Fruit fly (Drosophila melanogaster) whole organism, embryonic: ENCODE measurements around the gene CG43755.

Experiments
- Awh ChIP-seq: fragments of 200-800 bp; sonication (Bioruptor generic); IDR thresholded peaks from 2 replicates; pipeline ENCODE4, ENCODE4 v1.3.6; 2022; ENCODE audit warnings: missing biosample characterization, missing genetic modification characterization
- CG1024 ChIP-seq: fragments of 200-800 bp; sonication (Bioruptor generic); IDR thresholded peaks from 2 replicates; pipeline ENCODE4 v1.3.6; 2022; ENCODE audit warnings: missing biosample characterization, missing genetic modification characterization
- CG11085 ChIP-seq: fragments of 200-800 bp; sonication (Bioruptor generic); IDR thresholded peaks from 2 replicates; pipeline ENCODE4 v1.3.6; 2022; ENCODE audit warnings: missing biosample characterization, missing genetic modification characterization
- CG13296 ChIP-seq: fragments of 200-800 bp; sonication (Bioruptor generic); optimal IDR thresholded peaks from 3 replicates; lab custom pipeline; 2018; ENCODE audit warnings: missing biosample characterization, mild to moderate bottlenecking, missing genetic modification characterization
- CG16863 ChIP-seq: fragments of 200-800 bp; sonication (Bioruptor generic); optimal IDR thresholded peaks from 3 replicates; lab custom pipeline; 2016; ENCODE audit warnings: missing biosample characterization, missing genetic modification characterization
- CG32767 ChIP-seq: fragments of 200-800 bp; sonication (Bioruptor generic); IDR thresholded peaks from 2 replicates; pipeline ENCODE4 v1.3.6; 2022; ENCODE audit warnings: missing biosample characterization, missing genetic modification characterization
- CG3838 ChIP-seq: fragments of 200-800 bp; sonication (Bioruptor generic); optimal IDR thresholded peaks from 3 replicates; lab custom pipeline; 2016; ENCODE audit warnings: missing biosample characterization, missing genetic modification characterization
- CG4282 ChIP-seq: fragments of 200-800 bp; sonication (Bioruptor generic); optimal IDR thresholded peaks from 2 replicates; lab custom pipeline; 2016; ENCODE audit warnings: missing biosample characterization, missing genetic modification characterization
- CG6654 ChIP-seq: fragments of 200-800 bp; sonication (Bioruptor generic); optimal IDR thresholded peaks from 2 replicates; lab custom pipeline; 2017; ENCODE audit warnings: missing biosample characterization, mild to moderate bottlenecking, missing genetic modification characterization
- CG7745 ChIP-seq: fragments of 200-800 bp; sonication (Bioruptor generic); optimal IDR thresholded peaks from 2 replicates; lab custom pipeline; 2018; ENCODE audit warnings: missing biosample characterization, mild to moderate bottlenecking, missing genetic modification characterization, moderate library complexity
- CG8765 ChIP-seq: fragments of 200-800 bp; sonication (Bioruptor generic); IDR thresholded peaks from 2 replicates; pipeline ENCODE4 v1.3.6; 2022; ENCODE audit warnings: missing biosample characterization, missing genetic modification characterization
- CG9215 ChIP-seq: fragments of 200-800 bp; sonication (Bioruptor generic); IDR thresholded peaks from 2 replicates; pipeline ENCODE4 v1.3.6; 2022; ENCODE audit warnings: missing biosample characterization, missing genetic modification characterization
- CkIIα-i1 ChIP-seq: fragments of 200-800 bp; sonication (Bioruptor generic); IDR thresholded peaks from 2 replicates; pipeline ENCODE4 v1.3.6; 2022; ENCODE audit warnings: missing biosample characterization, missing genetic modification characterization
- Dek ChIP-seq: fragments of 200-800 bp; sonication (Bioruptor generic); optimal IDR thresholded peaks from 3 replicates; lab custom pipeline; 2019; ENCODE audit warnings: missing biosample characterization, mild to moderate bottlenecking, missing genetic modification characterization, moderate library complexity
- Fer2 ChIP-seq: fragments of 200-800 bp; sonication (Bioruptor generic); optimal IDR thresholded peaks from 2 replicates; lab custom pipeline; 2018; ENCODE audit warnings: missing biosample characterization, mild to moderate bottlenecking, missing genetic modification characterization, moderate library complexity
- H15 ChIP-seq: fragments of 200-800 bp; sonication (Bioruptor generic); IDR thresholded peaks from 3 replicates; pipeline ENCODE4 v1.3.6; 2022; ENCODE audit warnings: missing biosample characterization, missing genetic modification characterization
- Hr78 ChIP-seq, 2 experiments: fragments of 200-800 bp in 1 of 2; fragments of >200 bp in 1 of 2; sonication (Bioruptor generic) in 1 of 2; optimal IDR thresholded peaks; 2 replicates each; lab custom pipeline; 2017 to 2019; ENCODE audit warnings: missing biosample characterization in 2 of 2, missing genetic modification characterization in 2 of 2, mild to moderate bottlenecking in 1 of 2, moderate library complexity in 1 of 2
- Lhr ChIP-seq: fragments of 200-800 bp; sonication (Bioruptor generic); optimal IDR thresholded peaks from 3 replicates; lab custom pipeline; 2017; ENCODE audit warnings: mild to moderate bottlenecking, missing biosample characterization, missing genetic modification reagents, missing genetic modification characterization
- Lim3 ChIP-seq: fragments of 200-800 bp; sonication (Bioruptor generic); IDR thresholded peaks from 2 replicates; pipeline ENCODE4 v1.3.6; 2022; ENCODE audit warnings: missing biosample characterization, missing genetic modification characterization
- MESR4 ChIP-seq: fragments of 200-800 bp; sonication (Bioruptor generic); optimal IDR thresholded peaks from 2 replicates; lab custom pipeline; 2018; ENCODE audit warnings: missing biosample characterization, mild to moderate bottlenecking, missing genetic modification characterization, moderate library complexity
- NC2β ChIP-seq: fragments of 200-800 bp; sonication (Bioruptor generic); optimal IDR thresholded peaks from 2 replicates; lab custom pipeline; 2016; ENCODE audit warnings: missing biosample characterization, missing genetic modification characterization
- Nf-YC ChIP-seq: fragments of 200-800 bp; optimal IDR thresholded peaks from 3 replicates; lab custom pipeline; 2019; ENCODE audit warnings: missing biosample characterization, mild to moderate bottlenecking, missing genetic modification characterization, moderate library complexity
- ap ChIP-seq: fragments of 200-800 bp; sonication (Bioruptor generic); IDR thresholded peaks from 2 replicates; pipeline ENCODE4 v1.3.6; 2022; ENCODE audit warnings: missing biosample characterization, missing genetic modification characterization
- az2 ChIP-seq: fragments of 200-800 bp; sonication (Bioruptor generic); optimal IDR thresholded peaks from 3 replicates; lab custom pipeline; 2016; ENCODE audit warnings: missing biosample characterization, missing genetic modification characterization
- bbx ChIP-seq: fragments of 200-800 bp; sonication (Bioruptor generic); IDR thresholded peaks from 2 replicates; pipeline ENCODE4 v1.3.6; 2022; ENCODE audit warnings: missing biosample characterization, missing genetic modification characterization; ENCODE audit not compliant: partially characterized antibody
- bcd ChIP-seq: fragments of 200-800 bp; sonication (Bioruptor generic); optimal IDR thresholded peaks from 2 replicates; lab custom pipeline; 2017; ENCODE audit warnings: missing biosample characterization, mild to moderate bottlenecking, missing genetic modification characterization
- br ChIP-seq: fragments of >200 bp; optimal IDR thresholded peaks from 2 replicates; lab custom pipeline; 2017
- cg ChIP-seq: fragments of 200-800 bp; sonication (Bioruptor generic); optimal IDR thresholded peaks from 3 replicates; lab custom pipeline; 2019; ENCODE audit warnings: missing biosample characterization, mild to moderate bottlenecking, missing genetic modification characterization, moderate library complexity
- chn ChIP-seq: fragments of 200-800 bp; sonication (Bioruptor generic); optimal IDR thresholded peaks from 2 replicates; lab custom pipeline; 2016; ENCODE audit warnings: missing biosample characterization, missing genetic modification characterization
- crc ChIP-seq: fragments of 200-800 bp; sonication (Bioruptor generic); optimal IDR thresholded peaks from 2 replicates; lab custom pipeline; 2016; ENCODE audit warnings: missing biosample characterization, missing genetic modification characterization
- croc ChIP-seq: fragments of 200-800 bp; sonication (Bioruptor generic); conservative IDR thresholded peaks from 3 replicates; pipeline ENCODE4 v1.3.6; 2022; ENCODE audit warnings: missing biosample characterization, missing genetic modification characterization
- dimm ChIP-seq: fragments of 200-800 bp; sonication (Bioruptor generic); IDR thresholded peaks from 2 replicates; pipeline ENCODE4 v1.3.6; 2022; ENCODE audit warnings: missing biosample characterization, missing genetic modification characterization
- dmrt99B ChIP-seq: fragments of 200-800 bp; sonication (Bioruptor generic); optimal IDR thresholded peaks from 2 replicates; lab custom pipeline; 2018; ENCODE audit warnings: missing biosample characterization, mild to moderate bottlenecking, missing genetic modification characterization, moderate library complexity
- dysf ChIP-seq: fragments of 200-800 bp; sonication (Bioruptor generic); IDR thresholded peaks from 3 replicates; pipeline ENCODE4 v1.3.6; 2022; ENCODE audit warnings: missing biosample characterization, missing genetic modification characterization
- eve ChIP-seq, 2 experiments: fragments of >200 bp; optimal IDR thresholded peaks; 2 replicates each; lab custom pipeline; 2017; ENCODE audit warnings: missing biosample characterization in 2 of 2, missing genetic modification characterization in 2 of 2
- fd3F ChIP-seq: fragments of 200-800 bp; sonication (Bioruptor generic); optimal IDR thresholded peaks from 2 replicates; lab custom pipeline; 2018; ENCODE audit warnings: missing biosample characterization, mild to moderate bottlenecking, missing genetic modification characterization, moderate library complexity
- fru ChIP-seq: fragments of >200 bp; optimal IDR thresholded peaks from 2 replicates; lab custom pipeline; 2017
- fu2 ChIP-seq: fragments of 200-800 bp; sonication (Bioruptor generic); optimal IDR thresholded peaks from 2 replicates; lab custom pipeline; 2016; ENCODE audit warnings: missing biosample characterization, missing genetic modification characterization
- gro ChIP-seq: fragments of 200-800 bp; sonication (Bioruptor generic); optimal IDR thresholded peaks from 2 replicates; lab custom pipeline; 2016; ENCODE audit warnings: missing biosample characterization, missing genetic modification characterization
- kay ChIP-seq: fragments of 200-800 bp; sonication (Bioruptor generic); optimal IDR thresholded peaks from 2 replicates; lab custom pipeline; 2016; ENCODE audit warnings: missing biosample characterization, missing genetic modification characterization
- lab ChIP-seq: fragments of 200-800 bp; sonication (Bioruptor generic); optimal IDR thresholded peaks from 3 replicates; lab custom pipeline; 2017; ENCODE audit warnings: missing biosample characterization, missing genetic modification characterization, mild to moderate bottlenecking, moderate library complexity, missing genetic modification reagents
- luna ChIP-seq: fragments of 200-800 bp; sonication (Bioruptor generic); optimal IDR thresholded peaks from 2 replicates; lab custom pipeline; 2016; ENCODE audit warnings: missing biosample characterization, missing genetic modification characterization
- pfk ChIP-seq: fragments of 200-800 bp; sonication (Bioruptor generic); optimal IDR thresholded peaks from 2 replicates; lab custom pipeline; 2018; ENCODE audit warnings: missing biosample characterization, mild to moderate bottlenecking, missing genetic modification characterization, moderate library complexity
- pita ChIP-seq: fragments of 200-800 bp; sonication (Bioruptor generic); optimal IDR thresholded peaks from 2 replicates; lab custom pipeline; 2017; ENCODE audit warnings: missing biosample characterization, mild to moderate bottlenecking, missing genetic modification characterization
- ranshi ChIP-seq: fragments of 200-800 bp; sonication (Bioruptor generic); IDR thresholded peaks from 2 replicates; pipeline ENCODE4 v1.3.6; 2022; ENCODE audit warnings: missing biosample characterization, missing genetic modification characterization
- trem ChIP-seq: fragments of 200-800 bp; optimal IDR thresholded peaks from 3 replicates; lab custom pipeline; 2019; ENCODE audit warnings: missing biosample characterization, mild to moderate bottlenecking, missing genetic modification characterization, moderate library complexity
- trh ChIP-seq: fragments of 200-800 bp; sonication (Bioruptor generic); optimal IDR thresholded peaks from 2 replicates; lab custom pipeline; 2016; ENCODE audit warnings: missing biosample characterization, missing genetic modification characterization
- ttk ChIP-seq: fragments of 200-800 bp; sonication (Bioruptor generic); IDR thresholded peaks from 2 replicates; pipeline ENCODE4 v2.1.2; 2022; ENCODE audit warnings: missing biosample characterization, missing genetic modification characterization
- wek ChIP-seq: fragments of 200-800 bp; sonication (Bioruptor generic); optimal IDR thresholded peaks from 3 replicates; lab custom pipeline; 2018; ENCODE audit warnings: missing biosample characterization, mild to moderate bottlenecking, missing genetic modification characterization, moderate library complexity
- yki ChIP-seq: fragments of >200 bp; optimal IDR thresholded peaks from 3 replicates; lab custom pipeline; 2018
- zfh1 ChIP-seq: fragments of 200-800 bp; sonication (Bioruptor generic); IDR thresholded peaks from 3 replicates; pipeline ENCODE4 v1.3.6; 2022; ENCODE audit warnings: missing biosample characterization, missing genetic modification characterization

The CG43755 gene

DNA sequence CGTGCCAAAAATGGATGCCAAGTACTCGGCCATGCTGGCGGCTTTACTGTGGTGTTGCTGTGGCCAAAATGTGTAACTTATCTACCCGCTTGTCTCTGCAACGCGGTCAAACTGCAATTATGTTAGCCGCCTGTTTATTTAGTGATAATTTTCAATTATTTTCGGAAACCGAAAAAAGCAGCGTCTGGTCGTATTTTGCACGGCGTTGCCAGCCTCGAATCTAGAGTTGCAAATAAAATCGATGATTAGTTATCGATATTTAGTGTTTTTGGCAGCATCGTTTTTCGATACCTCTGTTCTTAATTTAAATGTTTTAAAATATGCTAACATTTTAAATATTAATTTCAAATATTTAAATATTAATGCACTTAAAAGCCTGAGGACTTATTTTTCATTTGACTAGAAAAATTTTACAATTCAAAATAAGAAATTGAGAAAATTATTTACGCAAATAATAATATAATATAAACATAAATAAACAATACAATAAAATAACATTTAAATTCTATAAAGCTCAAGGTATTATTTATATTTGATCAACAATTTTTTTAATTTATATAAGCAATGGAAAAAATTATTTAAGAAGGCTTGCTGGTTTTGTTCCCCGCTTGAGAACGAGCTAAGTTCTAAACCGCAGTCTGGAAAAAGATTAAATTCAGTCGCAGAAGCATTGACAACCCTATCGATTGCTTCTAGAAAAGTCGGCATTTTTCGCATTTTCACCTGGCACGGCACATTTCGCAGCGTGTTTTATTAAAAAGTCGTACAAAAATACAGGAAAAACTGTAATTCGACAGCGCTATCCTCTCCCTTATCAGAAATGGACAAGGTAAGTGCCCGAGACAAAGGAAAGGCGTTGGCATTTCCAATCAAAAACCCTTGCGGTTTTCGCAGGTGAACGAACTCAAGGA is 34.9 kb downstream of the CG43755 start, which contains the start of the genes U2af38 and Stip1 (continued):
- peak; percentile 76 for TF ChIP-seq trem (tag; lab: Kevin White, UChicago)
- TF ChIP-seq ap, result no peak
- no peak for TF ChIP-seq fru (lab: Kevin White, UChicago)
- TF ChIP-seq wek (GFP tag; lab: Kevin White, UChicago), result no peak
- TF ChIP-seq kay (GFP tag; lab: Kevin White, UChicago), result no peak
- no peak for TF ChIP-seq dysf (GFP tag; lab: Robert Waterston, UW)
- TF ChIP-seq cg, result no peak
- no peak for TF ChIP-seq yki
- no peak for TF ChIP-seq bcd (GFP tag; lab: Kevin White, UChicago)
- no peak for TF ChIP-seq CG16863 (GFP tag; lab: Kevin White, UChicago)
- TF ChIP-seq CG11085 (GFP tag; lab: Robert Waterston, UW), result no peak
- TF ChIP-seq fd3F (GFP tag; lab: Kevin White, UChicago), result no peak
- TF ChIP-seq gro (GFP tag; lab: Kevin White, UChicago), result no peak
- TF ChIP-seq croc (GFP tag; lab: Robert Waterston, UW), result no peak
- TF ChIP-seq trh (GFP tag; lab: Kevin White, UChicago), result no peak
- TF ChIP-seq pita (GFP tag; lab: Kevin White, UChicago), result peak; percentile 76
- peak; percentile 35 for TF ChIP-seq Lhr (GFP tag; lab: Kevin White, UChicago)
- TF ChIP-seq br (lab: Kevin White, UChicago), result no peak
- TF ChIP-seq dmrt99B (tag; lab: Kevin White, UChicago), result no peak
- peak; percentile 1 for TF ChIP-seq az2
- TF ChIP-seq pfk (GFP tag; lab: Kevin White, UChicago), result peak; percentile 13
- peak; percentile 21 for TF ChIP-seq chn (GFP tag; lab: Kevin White, UChicago)
- no peak for TF ChIP-seq CkIIα-i1 (GFP tag; lab: Robert Waterston, UW)
- peak; percentile 91 for TF ChIP-seq CG9215 (GFP tag; lab: Robert Waterston, UW)
- no peak for TF ChIP-seq fu2
- TF ChIP-seq luna (GFP tag; lab: Kevin White, UChicago), result no peak
- no peak for TF ChIP-seq Hr78 (GFP tag; optimal IDR thresholded peaks at IDR 0.05; lab: Kevin White, UChicago)
- TF ChIP-seq CG8765 (GFP tag; lab: Robert Waterston, UW), result no peak
- TF ChIP-seq H15 (GFP tag; lab: Robert Waterston, UW), result no peak
- no peak for TF ChIP-seq CG32767 (GFP tag; lab: Robert Waterston, UW)
- no peak for TF ChIP-seq crc (GFP tag; lab: Kevin White, UChicago)
- peak; percentile 63 for TF ChIP-seq Nf-YC (tag; lab: Kevin White, UChicago)
- TF ChIP-seq CG4282 (GFP tag; lab: Kevin White, UChicago), result no peak
- TF ChIP-seq dimm, result no peak
- no peak for TF ChIP-seq CG6654 (GFP tag; lab: Kevin White, UChicago)
- TF ChIP-seq CG1024 (GFP tag; lab: Robert Waterston, UW), result no peak
- TF ChIP-seq lab (GFP tag; lab: Kevin White, UChicago), result no peak
- TF ChIP-seq MESR4, result peak; percentile 80
- no peak for TF ChIP-seq Lim3 (GFP tag; lab: Robert Waterston, UW)
- TF ChIP-seq Awh, result no peak
- no peak for TF ChIP-seq zfh1
- no peak for TF ChIP-seq CG7745 (tag; lab: Kevin White, UChicago)
- no peak for TF ChIP-seq CG3838 (GFP tag; lab: Kevin White, UChicago)
- TF ChIP-seq ttk (GFP tag; lab: Robert Waterston, UW), result no peak
- peak; percentile 11 for TF ChIP-seq Fer2 (tag; lab: Kevin White, UChicago)
- TF ChIP-seq ranshi (GFP tag; lab: Robert Waterston, UW), result no peak
- no peak for TF ChIP-seq eve (GFP tag; optimal IDR thresholded peaks at IDR 0.05; lab: Kevin White, UChicago)
- peak; percentile 30 for TF ChIP-seq CG13296 (GFP tag; lab: Kevin White, UChicago)
- TF ChIP-seq NC2β (GFP tag; lab: Kevin White, UChicago), result no peak
- TF ChIP-seq Dek (tag; lab: Kevin White, UChicago), result peak; percentile 14
- peak; percentile 66 for TF ChIP-seq bbx
